Worm (Caenorhabditis elegans) whole organism, L1 larva: ENCODE data around the gene nep-20.

Experiments used
- dpl-1 ChIP-seq, 3 experiments: fragments of 150-350 bp in 2 of 3; sonication (generic microtip) in 1 of 3; optimal IDR thresholded peaks; 2 replicates each; lab custom pipeline; 2014 to 2017; ENCODE audit warnings: missing biosample characterization in 3 of 3, missing genetic modification characterization in 3 of 3, missing genetic modification reagents in 3 of 3
- efl-1 ChIP-seq, 4 experiments: fragments of 150-350 bp; optimal IDR thresholded peaks in 3 of 4; peaks in 1 of 4; 1 replicate in 1 of 4; 2 replicates in 3 of 4; lab custom pipeline; 2014; ENCODE audit warnings: missing biosample characterization in 2 of 4, missing genetic modification characterization in 2 of 4, missing genetic modification reagents in 2 of 4
- elt-2 ChIP-seq: sonication (generic microtip); optimal IDR thresholded peaks from 2 replicates; lab custom pipeline; 2016; ENCODE audit warnings: missing genetic modification characterization, mild to moderate bottlenecking, inconsistent platforms, missing compliant biosample characterization, missing genetic modification reagents
- hpl-2 ChIP-seq: fragments of 150-350 bp; optimal IDR thresholded peaks from 2 replicates; lab custom pipeline; 2014; ENCODE audit warnings: missing biosample characterization, missing genetic modification reagents, missing genetic modification characterization
- jun-1 ChIP-seq: fragments of 150-350 bp; optimal IDR thresholded peaks from 2 replicates; lab custom pipeline; 2014; ENCODE audit warnings: missing biosample characterization, missing genetic modification reagents, missing genetic modification characterization
- mep-1 ChIP-seq: fragments of 150-350 bp; optimal IDR thresholded peaks from 2 replicates; lab custom pipeline; 2014; ENCODE audit warnings: missing biosample characterization, missing genetic modification characterization
- nhr-11 ChIP-seq: fragments of 150-350 bp; optimal IDR thresholded peaks from 2 replicates; lab custom pipeline; 2014; ENCODE audit warnings: missing biosample characterization, missing genetic modification characterization
- nhr-12 ChIP-seq: sonication (generic microtip); optimal IDR thresholded peaks from 2 replicates; lab custom pipeline; 2017; ENCODE audit warnings: missing biosample characterization, missing genetic modification characterization
- nhr-28 ChIP-seq: fragments of 150-350 bp; optimal IDR thresholded peaks from 2 replicates; lab custom pipeline; 2014; ENCODE audit warnings: missing biosample characterization, missing genetic modification characterization
- nhr-77 ChIP-seq: fragments of 150-350 bp; optimal IDR thresholded peaks from 2 replicates; lab custom pipeline; 2014; ENCODE audit warnings: missing biosample characterization, missing genetic modification characterization
- nhr-90 ChIP-seq: sonication (generic microtip); optimal IDR thresholded peaks from 2 replicates; lab custom pipeline; 2016; ENCODE audit warnings: mild to moderate bottlenecking, missing genetic modification characterization, missing compliant biosample characterization; ENCODE audit not compliant: poor library complexity
- swsn-7 ChIP-seq: sonication (generic microtip); optimal IDR thresholded peaks from 2 replicates; lab custom pipeline; 2016; ENCODE audit warnings: missing genetic modification characterization, missing compliant biosample characterization
- unc-130 ChIP-seq: fragments of 150-350 bp; optimal IDR thresholded peaks from 2 replicates; lab custom pipeline; 2017; ENCODE audit warnings: missing biosample characterization, missing genetic modification characterization, inconsistent platforms
- zag-1 ChIP-seq: fragments of 150-350 bp; optimal IDR thresholded peaks from 2 replicates; lab custom pipeline; 2014; ENCODE audit warnings: missing biosample characterization, missing genetic modification characterization

- no peak for TF ChIP-seq hpl-2 (GFP tag; lab: Kevin White, UChicago)
- no peak for TF ChIP-seq mep-1 (tag; lab: Kevin White, UChicago)
- TF ChIP-seq nhr-11 (tag; lab: Kevin White, UChicago): no peak
- no peak for TF ChIP-seq nhr-12 (tag; lab: Kevin White, UChicago)
- TF ChIP-seq jun-1 (tag; lab: Kevin White, UChicago): no peak
- no peak for TF ChIP-seq dpl-1 (GFP tag; optimal IDR thresholded peaks at IDR 0.05; lab: Kevin White, UChicago)
- no peak for TF ChIP-seq elt-2
- TF ChIP-seq zag-1 (tag; lab: Kevin White, UChicago): no peak
- no peak for TF ChIP-seq nhr-90 (tag; lab: Kevin White, UChicago)
- no peak for TF ChIP-seq unc-130 (tag; lab: Kevin White, UChicago)
- TF ChIP-seq efl-1 (optimal IDR thresholded peaks at IDR 0.05; lab: Kevin White, UChicago): no peak
- TF ChIP-seq efl-1 (GFP tag; optimal IDR thresholded peaks at IDR 0.05 in 1 of 2; lab: Kevin White, UChicago): no peak
- TF ChIP-seq nhr-77 (tag; lab: Kevin White, UChicago): no peak
- TF ChIP-seq nhr-28 (tag; lab: Kevin White, UChicago): no peak
- no peak for TF ChIP-seq swsn-7 (tag; lab: Kevin White, UChicago)
These were observed 45.2 kb upstream of the nep-20 start, which contains the start of gene C16C8.17 for ce11 chrII:3440641-3440926.
